Fruit fly (Drosophila melanogaster) whole organism, pupa: ENCODE measurements around the gene CG10584.
A peak's percentile ranks its signal among the peaks of the same experiment; 100 is the strongest.

Source experiments
- CG10348 ChIP-seq: fragments of 200-800 bp; sonication (Bioruptor generic); IDR thresholded peaks from 2 replicates; pipeline ENCODE4 v1.3.6; 2022; ENCODE audit warnings: missing biosample characterization, missing genetic modification characterization
- CG12605 ChIP-seq: fragments of 200-800 bp; sonication (Bioruptor generic); IDR thresholded peaks from 2 replicates; pipeline ENCODE4 v1.3.6; 2022; ENCODE audit warnings: missing biosample characterization, missing genetic modification characterization
- CG13204 ChIP-seq: fragments of 200-800 bp; sonication (Bioruptor generic); optimal IDR thresholded peaks from 2 replicates; lab custom pipeline; 2018; ENCODE audit warnings: missing biosample characterization, mild to moderate bottlenecking, missing genetic modification characterization, moderate library complexity
- CG14655 ChIP-seq: fragments of 200-800 bp; sonication (Bioruptor generic); optimal IDR thresholded peaks from 3 replicates; lab custom pipeline; 2017; ENCODE audit warnings: mild to moderate bottlenecking, missing biosample characterization, missing genetic modification reagents, missing genetic modification characterization
- CG15710 ChIP-seq: fragments of 200-800 bp; sonication (Bioruptor generic); optimal IDR thresholded peaks from 2 replicates; lab custom pipeline; 2018; ENCODE audit warnings: missing biosample characterization, mild to moderate bottlenecking, missing genetic modification characterization, moderate library complexity
- CG17806 ChIP-seq: fragments of 200-800 bp; sonication (Bioruptor generic); optimal IDR thresholded peaks from 2 replicates; lab custom pipeline; 2018; ENCODE audit warnings: missing biosample characterization, mild to moderate bottlenecking, missing genetic modification characterization, moderate library complexity
- CG32121 ChIP-seq: fragments of 200-800 bp; sonication (Bioruptor generic); IDR thresholded peaks from 2 replicates; pipeline ENCODE4 v1.3.6; 2022; ENCODE audit warnings: missing biosample characterization, missing genetic modification characterization
- CG34367 ChIP-seq: fragments of 200-800 bp; sonication (Bioruptor generic); optimal IDR thresholded peaks from 2 replicates; lab custom pipeline; 2018; ENCODE audit warnings: missing biosample characterization, mild to moderate bottlenecking, missing genetic modification characterization
- CG4496 ChIP-seq: fragments of 200-800 bp; sonication (Bioruptor generic); IDR thresholded peaks from 3 replicates; pipeline ENCODE4 v1.3.6; 2022; ENCODE audit warnings: missing biosample characterization, missing genetic modification characterization
- CG8159 ChIP-seq: fragments of 200-800 bp; sonication (Bioruptor generic); optimal IDR thresholded peaks from 3 replicates; lab custom pipeline; 2018; ENCODE audit warnings: missing biosample characterization, mild to moderate bottlenecking, missing genetic modification characterization, moderate library complexity
- CG8301 ChIP-seq: fragments of 200-800 bp; sonication (Bioruptor generic); optimal IDR thresholded peaks from 2 replicates; lab custom pipeline; 2018; ENCODE audit warnings: missing biosample characterization, mild to moderate bottlenecking, missing genetic modification characterization
- CG9948 ChIP-seq: fragments of 200-800 bp; sonication (Bioruptor generic); optimal IDR thresholded peaks from 2 replicates; lab custom pipeline; 2018; ENCODE audit warnings: missing biosample characterization, mild to moderate bottlenecking, missing genetic modification characterization, moderate library complexity
- D1 ChIP-seq: fragments of 200-800 bp; sonication (Bioruptor generic); optimal IDR thresholded peaks from 2 replicates; lab custom pipeline; 2018; ENCODE audit warnings: missing biosample characterization, mild to moderate bottlenecking, missing genetic modification characterization, moderate library complexity
- EcR ChIP-seq: fragments of 200-800 bp; sonication (Bioruptor generic); optimal IDR thresholded peaks from 3 replicates; lab custom pipeline; 2019; ENCODE audit warnings: missing biosample characterization, missing genetic modification characterization, mild to moderate bottlenecking, moderate library complexity, missing genetic modification reagents
- Ets98B ChIP-seq: fragments of 200-800 bp; sonication (Bioruptor generic); IDR thresholded peaks from 2 replicates; pipeline ENCODE4 v1.3.6; 2022; ENCODE audit warnings: missing biosample characterization, missing genetic modification characterization
- Pif1A ChIP-seq: fragments of 200-800 bp; sonication (Bioruptor generic); optimal IDR thresholded peaks from 3 replicates; lab custom pipeline; 2016; ENCODE audit warnings: missing biosample characterization, missing genetic modification characterization
- Pif1B ChIP-seq: fragments of 200-800 bp; sonication (Bioruptor generic); optimal IDR thresholded peaks from 3 replicates; lab custom pipeline; 2016; ENCODE audit warnings: missing biosample characterization, missing genetic modification characterization
- Snoo ChIP-seq: fragments of 200-800 bp; sonication (Bioruptor generic); optimal IDR thresholded peaks from 3 replicates; lab custom pipeline; 2017; ENCODE audit warnings: missing biosample characterization, mild to moderate bottlenecking, missing genetic modification characterization, inconsistent platforms
- fd96Ca ChIP-seq: fragments of 200-800 bp; sonication (Bioruptor generic); IDR thresholded peaks from 3 replicates; pipeline ENCODE4 v1.3.6; 2022; ENCODE audit warnings: missing biosample characterization, missing genetic modification characterization
- gl ChIP-seq: fragments of 200-800 bp; sonication (Bioruptor generic); optimal IDR thresholded peaks from 2 replicates; lab custom pipeline; 2018; ENCODE audit warnings: missing biosample characterization, mild to moderate bottlenecking, missing genetic modification characterization
- rn ChIP-seq: fragments of 200-800 bp; sonication (Bioruptor generic); IDR thresholded peaks from 2 replicates; pipeline ENCODE4 v1.3.6; 2022; ENCODE audit warnings: missing biosample characterization, missing genetic modification characterization

Gene CG10584

dm6 chr3L:21057568-21057940 lies 26.4 kb upstream of the CG10584 start:
- TF ChIP-seq CG12605: peak; percentile 39; the same call in 1 of the 2 replicates
- TF ChIP-seq fd96Ca: 0 out of 3 replicates have a peak, but pooled peaks have one; percentile 50
- TF ChIP-seq rn (GFP tag; lab: Robert Waterston, UW): no peak
- peak; percentile 35; the same call in 2 of the 3 replicates for TF ChIP-seq CG4496 (GFP tag; lab: Robert Waterston, UW)
- TF ChIP-seq CG8159 (tag; lab: Kevin White, UChicago): no peak
- no peak for TF ChIP-seq CG14655 (GFP tag; lab: Kevin White, UChicago)
- peak; percentile 19; the same call in 1 of the 2 replicates for TF ChIP-seq Ets98B (GFP tag; lab: Robert Waterston, UW)
- TF ChIP-seq CG34367: no peak
- no peak for TF ChIP-seq CG8301 (tag; lab: Kevin White, UChicago)
- no peak for TF ChIP-seq D1
- TF ChIP-seq CG9948: no peak
- TF ChIP-seq CG15710 (tag; lab: Kevin White, UChicago): no peak
- no peak for TF ChIP-seq Pif1B (GFP tag; lab: Kevin White, UChicago)
- TF ChIP-seq Pif1A: no peak
- TF ChIP-seq CG10348 (GFP tag; lab: Robert Waterston, UW): no peak
- TF ChIP-seq CG32121 (GFP tag; lab: Robert Waterston, UW): no peak
- TF ChIP-seq Snoo (tag; lab: Kevin White, UChicago): no peak
- TF ChIP-seq gl (tag; lab: Kevin White, UChicago): no peak
- TF ChIP-seq CG17806 (tag; lab: Kevin White, UChicago): no peak
- peak; percentile 36 for TF ChIP-seq CG13204 (GFP tag; lab: Kevin White, UChicago)
- TF ChIP-seq EcR: no peak
- TF ChIP-seq, all 21 proteins: peak for 5

- TF ChIP-seq CG32121 (GFP tag; lab: Robert Waterston, UW) (no peak), CG10348 (GFP tag; lab: Robert Waterston, UW) (no peak), CG9948 (peak; percentile 34), gl (tag; lab: Kevin White, UChicago) (no peak), fd96Ca (0 out of 3 replicates have a peak, but pooled peaks have one; percentile 38), Ets98B (GFP tag; lab: Robert Waterston, UW) (no peak), CG8159 (tag; lab: Kevin White, UChicago) (peak; percentile 52), CG12605 (no peak), CG15710 (tag; lab: Kevin White, UChicago) (peak; percentile 60), CG14655 (GFP tag; lab: Kevin White, UChicago) (peak; percentile 61), Pif1B (GFP tag; lab: Kevin White, UChicago) (no peak), D1 (no peak), CG13204 (GFP tag; lab: Kevin White, UChicago) (peak; percentile 64), Pif1A (peak; percentile 63), CG34367 (peak; percentile 23), CG17806 (tag; lab: Kevin White, UChicago) (peak; percentile 25), Snoo (tag; lab: Kevin White, UChicago) (peak; percentile 55), rn (GFP tag; lab: Robert Waterston, UW) (no peak), EcR (peak; percentile 38), CG4496 (GFP tag; lab: Robert Waterston, UW) (peak; percentile 24; the same call in 2 of the 3 replicates), CG8301 (tag; lab: Kevin White, UChicago) (peak; percentile 44)
- TF ChIP-seq, all 21 proteins: peak for 13
Observed at dm6 chr3L:21056792-21057567, 25.8 kb upstream of the CG10584 start.

dm6 chr3L:21056290-21056689 lies 25.1 kb upstream of the CG10584 start:
- TF ChIP-seq CG15710 (tag; lab: Kevin White, UChicago) (peak; percentile 39), CG13204 (GFP tag; lab: Kevin White, UChicago) (no peak), CG14655 (GFP tag; lab: Kevin White, UChicago) (peak; percentile 54), CG12605 (no peak), Pif1A (peak; percentile 20), CG9948 (peak; percentile 49), CG34367 (no peak), Pif1B (GFP tag; lab: Kevin White, UChicago) (peak; percentile 19), CG17806 (tag; lab: Kevin White, UChicago) (peak; percentile 26), fd96Ca (no peak), D1 (no peak), Snoo (tag; lab: Kevin White, UChicago) (no peak), Ets98B (GFP tag; lab: Robert Waterston, UW) (no peak), CG10348 (GFP tag; lab: Robert Waterston, UW) (no peak), CG8301 (tag; lab: Kevin White, UChicago) (peak; percentile 18), CG8159 (tag; lab: Kevin White, UChicago) (peak; percentile 56)

dm6 chr3L:21055839-21056238 lies 24.7 kb upstream of the CG10584 start:
- TF ChIP-seq CG8159 (tag; lab: Kevin White, UChicago): no peak
- TF ChIP-seq gl (tag; lab: Kevin White, UChicago): no peak
- no peak for TF ChIP-seq CG12605
- no peak for TF ChIP-seq CG8301 (tag; lab: Kevin White, UChicago)
- no peak for TF ChIP-seq CG10348 (GFP tag; lab: Robert Waterston, UW)
- TF ChIP-seq CG4496 (GFP tag; lab: Robert Waterston, UW): no peak
- TF ChIP-seq Pif1A: no peak
- TF ChIP-seq CG14655 (GFP tag; lab: Kevin White, UChicago): no peak
- TF ChIP-seq EcR: no peak
- TF ChIP-seq CG13204 (GFP tag; lab: Kevin White, UChicago): no peak
- no peak for TF ChIP-seq CG34367
- TF ChIP-seq Pif1B (GFP tag; lab: Kevin White, UChicago): no peak
- TF ChIP-seq rn (GFP tag; lab: Robert Waterston, UW): no peak
- TF ChIP-seq D1: no peak
- TF ChIP-seq CG9948: no peak
- TF ChIP-seq Snoo (tag; lab: Kevin White, UChicago): no peak
- no peak for TF ChIP-seq fd96Ca
- no peak; the same call in 1 of the 2 replicates for TF ChIP-seq CG32121 (GFP tag; lab: Robert Waterston, UW)
- TF ChIP-seq, all 21 proteins: peak for 0

- TF ChIP-seq EcR (no peak), fd96Ca (no peak), CG9948 (no peak), gl (tag; lab: Kevin White, UChicago) (no peak), CG10348 (GFP tag; lab: Robert Waterston, UW) (no peak), CG12605 (no peak), CG8159 (tag; lab: Kevin White, UChicago) (no peak), CG15710 (tag; lab: Kevin White, UChicago) (no peak), Snoo (tag; lab: Kevin White, UChicago) (no peak), CG34367 (no peak), CG32121 (GFP tag; lab: Robert Waterston, UW) (no peak), CG14655 (GFP tag; lab: Kevin White, UChicago) (no peak), D1 (no peak), CG13204 (GFP tag; lab: Kevin White, UChicago) (no peak), CG4496 (GFP tag; lab: Robert Waterston, UW) (no peak), CG8301 (tag; lab: Kevin White, UChicago) (no peak), Pif1B (GFP tag; lab: Kevin White, UChicago) (no peak), Pif1A (no peak), CG17806 (tag; lab: Kevin White, UChicago) (no peak)
Observed at dm6 chr3L:21054894-21055270, 23.7 kb upstream of the CG10584 start.
